Worm (Caenorhabditis elegans): ENCODE results near the gene flp-3.

DNA sequence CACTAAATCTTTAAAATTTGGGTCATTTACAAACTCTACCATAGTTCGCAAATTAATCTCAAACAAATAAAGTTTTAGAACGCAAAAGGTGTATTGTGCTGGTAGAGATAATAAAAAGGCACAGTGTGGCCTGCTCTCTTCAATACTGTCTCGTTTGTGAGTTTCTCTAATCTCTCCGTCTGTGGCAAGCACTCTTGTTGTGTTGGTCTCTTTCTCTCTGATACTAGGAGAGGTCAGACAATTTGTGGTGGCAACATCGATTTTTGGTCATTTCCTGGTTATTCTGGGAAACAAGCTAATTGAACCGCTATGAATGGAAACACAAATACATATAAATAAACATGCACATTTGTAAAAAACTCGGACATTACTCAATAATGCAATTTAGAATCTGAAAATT lies 18.5 kb downstream of the flp-3 start, which contains the start of gene ZC373.5:
- TF ChIP-seq him-1 (tag; optimal IDR thresholded peaks at IDR 0.05) (no peak), W03F9.2 (tag; optimal IDR thresholded peaks at IDR 0.05) (no peak)
